Fruit fly (Drosophila melanogaster): Measurements from ENCODE around the gene lft.

lft gene

dm6 chr2L:10381890-10382450 lies 17.7 kb downstream of the lft start, which contains the start of gene CG5096 (continued):
- TF ChIP-seq Eip78C (GFP tag): peak; percentile 92
- peak; percentile 69 for TF ChIP-seq CG8632 (GFP tag; optimal IDR thresholded peaks at IDR 0.05)
- no peak for TF ChIP-seq Sox102F (GFP tag; optimal IDR thresholded peaks at IDR 0.05)
- no peak for TF ChIP-seq spab (GFP tag; optimal IDR thresholded peaks at IDR 0.05)
- no peak for TF ChIP-seq CG3919 (GFP tag; optimal IDR thresholded peaks at IDR 0.05)
- no peak for TF ChIP-seq Hr39 (GFP tag; optimal IDR thresholded peaks at IDR 0.05)
- peak; percentile 37 for TF ChIP-seq Ets21C (GFP tag; optimal IDR thresholded peaks at IDR 0.05)
- TF ChIP-seq CG15336 (GFP tag; IDR thresholded peaks at IDR 0.05): peak; percentile 67
- TF ChIP-seq dsx (GFP tag; optimal IDR thresholded peaks at IDR 0.05; ENCODE audit: poor library complexity, severe bottlenecking): peak; percentile 29
- TF ChIP-seq svp (GFP tag): no peak
- TF ChIP-seq lz (GFP tag; optimal IDR thresholded peaks at IDR 0.05): peak; percentile 66
- TF ChIP-seq Met (GFP tag; optimal IDR thresholded peaks at IDR 0.05): peak; percentile 80
- TF ChIP-seq Sox15 (GFP tag; optimal IDR thresholded peaks at IDR 0.05): no peak
- peak; percentile 34 for TF ChIP-seq CG11762 (GFP tag; optimal IDR thresholded peaks at IDR 0.05; ENCODE audit: insufficient read depth)
- TF ChIP-seq Eip93F (GFP tag; optimal IDR thresholded peaks at IDR 0.05): peak; percentile 81
- peak; percentile 72 for TF ChIP-seq Eip75B (GFP tag; optimal IDR thresholded peaks at IDR 0.05)
- peak; percentile 39 for TF ChIP-seq CG3032 (tag; optimal IDR thresholded peaks at IDR 0.05)
- peak; percentile 62 for TF ChIP-seq Ets96B (tag; optimal IDR thresholded peaks at IDR 0.05)

dm6 chr2L:10386208-10386805 lies 22.0 kb downstream of the lft start, which contains the start of the genes Cdk1 and mRpS7:
Gene Cdk1 (minus strand): TSS chr2L:10386262.
Gene mRpS7 (plus strand): TSS chr2L:10386662.
- peak; percentile 72 for TF ChIP-seq cyc (GFP tag; optimal IDR thresholded peaks at IDR 0.05)
- TF ChIP-seq Ets21C (GFP tag; optimal IDR thresholded peaks at IDR 0.05): peak; percentile 59
- no peak for TF ChIP-seq Blimp-1 (GFP tag; optimal IDR thresholded peaks at IDR 0.05)
- TF ChIP-seq CG8119 (GFP tag; IDR thresholded peaks at IDR 0.05): peak; percentile 79; the same call in 2 of the 3 replicates
- no peak for TF ChIP-seq Gug (GFP tag; IDR thresholded peaks at IDR 0.05)
- peak; percentile 51 for TF ChIP-seq CG8632 (GFP tag; optimal IDR thresholded peaks at IDR 0.05)
- peak; percentile 57 for TF ChIP-seq dsx (GFP tag; optimal IDR thresholded peaks at IDR 0.05; ENCODE audit: poor library complexity, severe bottlenecking)
- TF ChIP-seq CG6792 (GFP tag; optimal IDR thresholded peaks at IDR 0.05): peak; percentile 53
- peak; percentile 55 for TF ChIP-seq CG34406 (GFP tag; optimal IDR thresholded peaks at IDR 0.05)
- peak; percentile 68 for TF ChIP-seq Ets96B (tag; optimal IDR thresholded peaks at IDR 0.05)
- no peak for TF ChIP-seq Hr38 (GFP tag; optimal IDR thresholded peaks at IDR 0.05)
- TF ChIP-seq CG31627 (GFP tag; optimal IDR thresholded peaks at IDR 0.05): peak; percentile 74
- TF ChIP-seq Lpt (GFP tag; optimal IDR thresholded peaks at IDR 0.05): peak; percentile 48
- TF ChIP-seq CG8319 (GFP tag; optimal IDR thresholded peaks at IDR 0.05): no peak
- TF ChIP-seq CG10631 (GFP tag; optimal IDR thresholded peaks at IDR 0.05): peak; percentile 72
- TF ChIP-seq CG1621 (tag; optimal IDR thresholded peaks at IDR 0.05): no peak
- no peak for TF ChIP-seq CG9139 (GFP tag; optimal IDR thresholded peaks at IDR 0.05)
- TF ChIP-seq ss (GFP tag; optimal IDR thresholded peaks at IDR 0.05): peak in 1 of 2 experiments; percentile 68
- peak; percentile 67 for TF ChIP-seq CG10669 (GFP tag; optimal IDR thresholded peaks at IDR 0.05)
- TF ChIP-seq CG11294 (GFP tag; IDR thresholded peaks at IDR 0.05): no peak; the same call in 1 of the 2 replicates
- peak; percentile 68 for TF ChIP-seq acj6 (GFP tag; optimal IDR thresholded peaks at IDR 0.05)
- TF ChIP-seq lz (GFP tag; optimal IDR thresholded peaks at IDR 0.05): peak; percentile 61
- TF ChIP-seq Sox15 (GFP tag; optimal IDR thresholded peaks at IDR 0.05): peak; percentile 49
- peak; percentile 74 for TF ChIP-seq topi (GFP tag; optimal IDR thresholded peaks at IDR 0.05)
- TF ChIP-seq CG15336 (GFP tag; IDR thresholded peaks at IDR 0.05): peak; percentile 65
- peak; percentile 72 for TF ChIP-seq Met (GFP tag; optimal IDR thresholded peaks at IDR 0.05)
- TF ChIP-seq CG3032 (tag; optimal IDR thresholded peaks at IDR 0.05): peak; percentile 71
- no peak for TF ChIP-seq CG6276 (GFP tag; optimal IDR thresholded peaks at IDR 0.05)
- peak; percentile 56 for TF ChIP-seq CG11902 (GFP tag; optimal IDR thresholded peaks at IDR 0.05)
- no peak for TF ChIP-seq Sox102F (GFP tag; optimal IDR thresholded peaks at IDR 0.05)
- TF ChIP-seq CG16779 (tag; optimal IDR thresholded peaks at IDR 0.05): no peak
- peak; percentile 73 for TF ChIP-seq Hr4 (GFP tag; optimal IDR thresholded peaks at IDR 0.05)
- no peak; the same call in 1 of the 3 replicates for TF ChIP-seq eg (GFP tag; IDR thresholded peaks at IDR 0.05)
- no peak for TF ChIP-seq CG32006 (GFP tag; optimal IDR thresholded peaks at IDR 0.05)
- no peak for TF ChIP-seq fd85E (GFP tag; optimal IDR thresholded peaks at IDR 0.05)
- no peak for TF ChIP-seq net (GFP tag; optimal IDR thresholded peaks at IDR 0.05)
- TF ChIP-seq Smox (GFP tag; optimal IDR thresholded peaks at IDR 0.05): peak; percentile 74
- peak; percentile 78 for TF ChIP-seq OdsH (GFP tag; optimal IDR thresholded peaks at IDR 0.05)
- peak; percentile 74 for TF ChIP-seq Sox14 (GFP tag; optimal IDR thresholded peaks at IDR 0.05)
- TF ChIP-seq esn (GFP tag; optimal IDR thresholded peaks at IDR 0.05): peak; percentile 77

Measured in whole organism, prepupa.